Fruit fly (Drosophila melanogaster) Kc167 (cell line): ENCODE results near the gene sll.

ENCODE experiments used
- Myc ChIP-seq: fragments of >200 bp; optimal IDR thresholded peaks from 2 replicates; lab custom pipeline; 2017; ENCODE audit warnings: missing external identifiers
- Sin3A ChIP-seq: fragments of >200 bp; optimal IDR thresholded peaks from 2 replicates; lab custom pipeline; 2018; ENCODE audit warnings: missing external identifiers
- h ChIP-seq: fragments of >200 bp; optimal IDR thresholded peaks from 3 replicates; lab custom pipeline; 2018; ENCODE audit warnings: missing external identifiers
- psq ChIP-seq: fragments of >200 bp; optimal IDR thresholded peaks from 2 replicates; lab custom pipeline; 2017; ENCODE audit warnings: missing external identifiers
- ttk ChIP-seq: sonication (Bioruptor generic); optimal IDR thresholded peaks from 2 replicates; lab custom pipeline; 2017; ENCODE audit warnings: missing external identifiers

- TF ChIP-seq psq (lab: Kevin White, UChicago) (no peak), h (lab: Kevin White, UChicago) (no peak), ttk (lab: Kevin White, UChicago) (no peak), Sin3A (no peak), Myc (lab: Kevin White, UChicago) (no peak)
Measured at dm6 chr3R:17557487-17557886, 48.4 kb upstream of the sll start.
